Fruit fly (Drosophila melanogaster) whole organism, wandering third instar larva: ENCODE results near the gene CG3857.

Source experiments
- Abd-B ChIP-seq: fragments of >200 bp; optimal IDR thresholded peaks from 2 replicates; lab custom pipeline; 2017; ENCODE audit warnings: missing biosample characterization, missing genetic modification characterization
- CG32264 ChIP-seq: fragments of 200-800 bp; sonication (Bioruptor generic); optimal IDR thresholded peaks from 2 replicates; lab custom pipeline; 2016; ENCODE audit warnings: missing biosample characterization, missing genetic modification characterization
- CG9705 ChIP-seq: fragments of 200-800 bp; sonication (Bioruptor generic); optimal IDR thresholded peaks from 2 replicates; lab custom pipeline; 2018; ENCODE audit warnings: missing biosample characterization, mild to moderate bottlenecking, missing genetic modification characterization
- CrebA ChIP-seq: fragments of 200-800 bp; sonication (Bioruptor generic); optimal IDR thresholded peaks from 2 replicates; lab custom pipeline; 2016; ENCODE audit warnings: missing biosample characterization, mild to moderate bottlenecking, missing genetic modification characterization, borderline replicate concordance
- Dfd ChIP-seq: fragments of >200 bp; optimal IDR thresholded peaks from 2 replicates; lab custom pipeline; 2017; ENCODE audit warnings: missing biosample characterization, missing genetic modification characterization
- Dif ChIP-seq: fragments of 200-275, 200-300 bp; sonication (Bioruptor generic); optimal IDR thresholded peaks from 2 replicates; lab custom pipeline; 2018; ENCODE audit warnings: missing biosample characterization, missing genetic modification characterization; ENCODE audit not compliant: partially characterized antibody
- GATAd ChIP-seq: sonication (Bioruptor generic); optimal IDR thresholded peaks from 2 replicates; lab custom pipeline; 2016; ENCODE audit warnings: missing biosample characterization, missing genetic modification characterization
- HLH106 ChIP-seq: fragments of 200-800 bp; optimal IDR thresholded peaks from 3 replicates; lab custom pipeline; 2019; ENCODE audit warnings: missing biosample characterization, mild to moderate bottlenecking, missing genetic modification characterization, moderate library complexity
- Hnf4 ChIP-seq: fragments of 200-800 bp; sonication (Bioruptor generic); optimal IDR thresholded peaks from 2 replicates; lab custom pipeline; 2016; ENCODE audit warnings: missing biosample characterization, mild to moderate bottlenecking, missing genetic modification characterization
- Hr78 ChIP-seq: fragments of >200 bp; optimal IDR thresholded peaks from 2 replicates; lab custom pipeline; 2017; ENCODE audit warnings: missing biosample characterization, missing genetic modification characterization
- Hr83 ChIP-seq: fragments of 200-300 bp; sonication (Bioruptor generic); optimal IDR thresholded peaks from 2 replicates; lab custom pipeline; 2016; ENCODE audit warnings: missing biosample characterization, mild to moderate bottlenecking, missing genetic modification characterization, moderate library complexity; ENCODE audit not compliant: poor library complexity, severe bottlenecking
- Jra ChIP-seq: sonication (Bioruptor generic); optimal IDR thresholded peaks from 2 replicates; lab custom pipeline; 2016; ENCODE audit warnings: missing biosample characterization, missing genetic modification characterization
- Mio ChIP-seq: sonication (Bioruptor generic); optimal IDR thresholded peaks from 2 replicates; lab custom pipeline; 2016; ENCODE audit warnings: missing biosample characterization, missing genetic modification characterization
- Myc ChIP-seq: fragments of >200 bp; optimal IDR thresholded peaks from 2 replicates; lab custom pipeline; 2017
- N ChIP-seq: fragments of >200 bp; optimal IDR thresholded peaks from 2 replicates; lab custom pipeline; 2018; ENCODE audit warnings: missing biosample characterization, missing external identifiers, missing genetic modification characterization
- OdsH ChIP-seq: fragments of 200-800 bp; sonication (Bioruptor generic); optimal IDR thresholded peaks from 2 replicates; lab custom pipeline; 2016; ENCODE audit warnings: missing biosample characterization, mild to moderate bottlenecking, missing genetic modification characterization
- Rel ChIP-seq, 2 experiments: fragments of 200-800 bp; sonication (Bioruptor generic) in 1 of 2; optimal IDR thresholded peaks; 2 replicates in 1 of 2; 3 replicates in 1 of 2; lab custom pipeline; 2016 to 2019; ENCODE audit warnings: mild to moderate bottlenecking in 2 of 2, missing biosample characterization in 2 of 2, missing genetic modification characterization in 2 of 2, moderate library complexity in 1 of 2
- Sp1 ChIP-seq: fragments of 200-800 bp; sonication (Bioruptor generic); optimal IDR thresholded peaks from 3 replicates; lab custom pipeline; 2019; ENCODE audit warnings: missing biosample characterization, mild to moderate bottlenecking, missing genetic modification characterization, moderate library complexity
- Vsx2 ChIP-seq: fragments of 200-300, 225-300 bp; sonication (Bioruptor generic); optimal IDR thresholded peaks from 2 replicates; lab custom pipeline; 2018; ENCODE audit warnings: missing biosample characterization, missing genetic modification characterization; ENCODE audit not compliant: partially characterized antibody
- br ChIP-seq: fragments of 200-800 bp; sonication (Bioruptor generic); optimal IDR thresholded peaks from 2 replicates; lab custom pipeline; 2016; ENCODE audit warnings: missing biosample characterization, missing genetic modification characterization
- brk ChIP-seq: fragments of 200-800 bp; sonication (Bioruptor generic); optimal IDR thresholded peaks from 2 replicates; lab custom pipeline; 2016; ENCODE audit warnings: missing biosample characterization, mild to moderate bottlenecking, missing genetic modification characterization
- dl ChIP-seq, 2 experiments: fragments of 175-275, 200-275 bp in 1 of 2; fragments of 200-275 bp in 1 of 2; sonication (Bioruptor generic); optimal IDR thresholded peaks; lab custom pipeline; 2018; ENCODE audit warnings: mild to moderate bottlenecking in 2 of 2, missing biosample characterization in 2 of 2, missing genetic modification characterization in 2 of 2, moderate library complexity in 2 of 2; ENCODE audit not compliant: partially characterized antibody in 2 of 2, insufficient read depth in 1 of 2
- dmrt93B ChIP-seq: fragments of 200-800 bp; sonication (Bioruptor generic); optimal IDR thresholded peaks from 2 replicates; lab custom pipeline; 2018; ENCODE audit warnings: missing biosample characterization, mild to moderate bottlenecking, missing genetic modification characterization
- dsf ChIP-seq: sonication (Bioruptor generic); optimal IDR thresholded peaks from 2 replicates; lab custom pipeline; 2016; ENCODE audit warnings: missing biosample characterization, missing genetic modification characterization, borderline replicate concordance
- ey ChIP-seq: fragments of 200-800 bp; sonication (Bioruptor generic); optimal IDR thresholded peaks from 2 replicates; lab custom pipeline; 2016; ENCODE audit warnings: missing biosample characterization, missing genetic modification characterization
- foxo ChIP-seq, 2 experiments: fragments of 200-800 bp; sonication (Bioruptor generic); optimal IDR thresholded peaks; 2 replicates in 1 of 2; 3 replicates in 1 of 2; lab custom pipeline; 2016 to 2017; ENCODE audit warnings: missing biosample characterization in 2 of 2, missing genetic modification characterization in 2 of 2
- fru ChIP-seq: fragments of 200-800 bp; sonication (Bioruptor generic); optimal IDR thresholded peaks from 3 replicates; lab custom pipeline; 2016; ENCODE audit warnings: missing biosample characterization, mild to moderate bottlenecking, missing genetic modification characterization
- h ChIP-seq: fragments of 200-800 bp; sonication (Bioruptor generic); optimal IDR thresholded peaks from 3 replicates; lab custom pipeline; 2016; ENCODE audit warnings: missing biosample characterization, mild to moderate bottlenecking, missing genetic modification characterization
- jim ChIP-seq: fragments of 175-275, 200-325 bp; sonication (Bioruptor generic); optimal IDR thresholded peaks from 2 replicates; lab custom pipeline; 2016; ENCODE audit warnings: missing biosample characterization, mild to moderate bottlenecking, missing genetic modification characterization
- lola ChIP-seq: fragments of >200 bp; optimal IDR thresholded peaks from 2 replicates; lab custom pipeline; 2017; ENCODE audit warnings: missing biosample characterization, missing genetic modification characterization
- pan ChIP-seq: fragments of >200 bp; optimal IDR thresholded peaks from 2 replicates; lab custom pipeline; 2017
- psq ChIP-seq: fragments of 200-800 bp; sonication (Bioruptor generic); optimal IDR thresholded peaks from 3 replicates; lab custom pipeline; 2017; ENCODE audit warnings: missing biosample characterization, mild to moderate bottlenecking, missing genetic modification characterization, moderate library complexity
- rgr ChIP-seq: fragments of 200-800 bp; sonication (Bioruptor generic); optimal IDR thresholded peaks from 3 replicates; lab custom pipeline; 2016; ENCODE audit warnings: missing biosample characterization, mild to moderate bottlenecking, missing genetic modification characterization
- sage ChIP-seq: fragments of 200-800 bp; sonication (Bioruptor generic); optimal IDR thresholded peaks from 2 replicates; lab custom pipeline; 2016; ENCODE audit warnings: missing biosample characterization, mild to moderate bottlenecking, missing genetic modification characterization
- sv ChIP-seq: fragments of 200-800 bp; sonication (Bioruptor generic); optimal IDR thresholded peaks from 3 replicates; lab custom pipeline; 2016; ENCODE audit warnings: missing biosample characterization, missing genetic modification characterization
- tai ChIP-seq: sonication (Bioruptor generic); optimal IDR thresholded peaks from 2 replicates; lab custom pipeline; 2016; ENCODE audit warnings: missing biosample characterization, missing genetic modification characterization
- usp ChIP-seq: fragments of >200 bp; optimal IDR thresholded peaks from 2 replicates; lab custom pipeline; 2017; ENCODE audit warnings: missing biosample characterization, missing genetic modification characterization
- woc ChIP-seq: sonication (Bioruptor generic); optimal IDR thresholded peaks from 2 replicates; lab custom pipeline; 2016; ENCODE audit warnings: missing biosample characterization, mild to moderate bottlenecking, missing genetic modification characterization

Gene CG3857

DNA sequence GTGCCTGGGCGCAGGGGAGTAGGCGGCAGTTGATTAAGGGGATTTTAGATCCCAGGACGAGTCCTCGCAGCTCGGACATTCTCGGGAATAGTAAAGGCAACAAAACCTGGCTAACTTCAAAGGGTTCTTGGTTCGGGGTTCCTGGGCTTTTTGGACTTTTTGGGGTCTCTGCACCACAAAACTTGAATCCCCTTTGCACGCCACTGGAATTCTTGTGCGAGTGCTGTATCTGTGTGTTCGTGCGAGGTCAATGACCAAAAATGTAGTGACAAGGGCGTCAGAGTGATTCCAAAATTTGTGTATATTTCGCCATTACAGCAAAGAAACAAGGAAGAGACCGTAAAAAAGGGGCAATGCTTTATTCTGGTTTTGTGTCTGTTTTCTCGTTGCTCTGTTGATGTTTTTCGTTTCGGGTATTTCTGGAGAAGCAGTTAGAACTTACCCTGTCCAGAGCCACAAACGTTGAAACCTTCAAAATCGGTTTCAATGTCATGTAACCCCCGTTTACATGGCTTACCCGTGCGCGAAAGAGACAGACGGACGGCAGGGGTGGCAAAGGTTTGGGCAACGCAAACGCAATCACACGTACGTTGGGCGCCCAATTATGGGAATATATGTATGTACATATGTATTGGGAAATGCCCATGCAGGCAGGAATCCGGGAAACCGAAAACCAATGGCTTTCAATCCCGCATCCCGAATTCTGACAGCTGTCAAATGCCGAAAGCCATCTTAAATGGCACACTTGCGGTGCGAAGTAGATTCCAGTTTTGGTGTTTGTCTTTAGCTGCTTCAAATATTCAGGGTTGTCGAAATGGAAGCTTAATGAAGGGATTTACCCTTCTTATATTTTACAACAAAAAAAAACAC lies 4.6 kb upstream of the CG3857 start:
- TF ChIP-seq sage (GFP tag; lab: Kevin White, UChicago) (peak; percentile 19), sv (GFP tag; lab: Kevin White, UChicago) (no peak), CG9705 (peak; percentile 24), Dif (GFP tag; lab: Kevin White, UChicago) (no peak), tai (GFP tag; lab: Kevin White, UChicago) (peak; percentile 59), ey (GFP tag; lab: Kevin White, UChicago) (peak; percentile 75), Sp1 (peak; percentile 65), Rel (GFP tag; optimal IDR thresholded peaks at IDR 0.05; lab: Kevin White, UChicago) (no peak), Rel (tag; optimal IDR thresholded peaks at IDR 0.05; lab: Kevin White, UChicago) (peak; percentile 37), Myc (lab: Kevin White, UChicago) (no peak), rgr (GFP tag; lab: Kevin White, UChicago) (peak; percentile 54), br (peak; percentile 68), psq (GFP tag; lab: Kevin White, UChicago) (peak; percentile 45), Jra (GFP tag; lab: Kevin White, UChicago) (no peak), brk (GFP tag; lab: Kevin White, UChicago) (no peak), OdsH (GFP tag; lab: Kevin White, UChicago) (peak; percentile 32), HLH106 (tag; lab: Kevin White, UChicago) (peak; percentile 79), N (no peak), h (peak; percentile 74), foxo (GFP tag; optimal IDR thresholded peaks at IDR 0.05; lab: Kevin White, UChicago) (peak in 1 of 2 experiments; percentile 80), dmrt93B (GFP tag; lab: Kevin White, UChicago) (peak; percentile 67), Mio (no peak), fru (GFP tag; lab: Kevin White, UChicago) (peak; percentile 66), Hnf4 (GFP tag; lab: Kevin White, UChicago) (peak; percentile 40), dsf (GFP tag; lab: Kevin White, UChicago) (no peak), CG32264 (peak; percentile 38), Vsx2 (GFP tag; lab: Kevin White, UChicago) (no peak), lola (no peak), jim (GFP tag; lab: Kevin White, UChicago) (no peak)

DNA sequence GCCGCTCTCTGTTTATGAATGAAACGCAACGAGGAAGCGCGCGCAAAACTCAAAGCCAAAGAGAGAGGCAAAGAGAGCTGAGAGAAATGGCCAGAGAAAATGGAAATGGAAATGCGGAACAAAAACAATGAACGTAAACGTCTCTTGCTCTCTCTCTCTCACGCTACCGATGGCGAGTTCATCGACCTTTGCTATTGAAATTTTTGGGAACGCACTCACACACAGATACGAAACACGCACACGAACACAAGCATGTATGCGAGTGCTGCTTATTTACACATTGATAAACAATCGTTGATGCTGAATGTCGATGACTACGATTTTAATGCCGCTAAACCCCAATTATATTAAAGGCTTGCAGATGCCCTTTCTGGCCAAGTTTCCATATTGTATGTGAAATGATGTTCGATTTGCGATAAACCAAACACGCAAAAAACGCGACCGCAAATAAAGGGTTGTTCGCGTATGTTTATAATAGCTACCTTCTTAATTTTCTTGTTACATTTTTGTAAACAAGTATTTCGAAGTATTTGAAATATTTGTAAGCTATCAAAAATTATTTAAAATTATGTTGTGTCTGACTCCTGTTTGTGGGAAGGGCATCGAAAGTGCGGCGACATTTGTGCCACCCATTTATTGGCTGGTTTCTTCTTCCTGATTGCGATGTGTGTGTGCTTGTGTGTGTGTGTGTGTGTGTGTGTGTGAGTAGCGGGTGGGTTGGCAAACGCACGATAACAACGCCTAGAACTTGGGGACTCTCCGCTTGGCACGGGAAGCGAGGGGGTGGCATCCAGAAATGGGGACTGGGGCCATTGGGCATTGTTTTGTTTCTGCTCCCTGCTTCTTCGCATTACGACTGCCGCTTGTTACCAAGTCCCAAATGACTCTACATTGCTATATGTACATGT lies 3.8 kb upstream of the CG3857 start:
- TF ChIP-seq woc (peak; percentile 82), dmrt93B (GFP tag; lab: Kevin White, UChicago) (peak; percentile 74), Jra (GFP tag; lab: Kevin White, UChicago) (peak; percentile 54), ey (GFP tag; lab: Kevin White, UChicago) (peak; percentile 80), dl (GFP tag; optimal IDR thresholded peaks at IDR 0.05; lab: Kevin White, UChicago; ENCODE audit: insufficient read depth in 1 of 2, partially characterized antibody in 2 of 2) (peak; percentile 43 to 76), usp (GFP tag; lab: Kevin White, UChicago) (no peak), N (no peak), Sp1 (peak; percentile 79), dsf (GFP tag; lab: Kevin White, UChicago) (no peak), Hr78 (GFP tag; lab: Kevin White, UChicago) (no peak), foxo (GFP tag; optimal IDR thresholded peaks at IDR 0.05; lab: Kevin White, UChicago) (peak in 1 of 2 experiments; percentile 72), rgr (GFP tag; lab: Kevin White, UChicago) (peak; percentile 67), h (peak; percentile 85), Mio (no peak), sv (GFP tag; lab: Kevin White, UChicago) (peak; percentile 76), Vsx2 (GFP tag; lab: Kevin White, UChicago) (no peak), tai (GFP tag; lab: Kevin White, UChicago) (peak; percentile 37), CrebA (no peak), lola (no peak), br (peak; percentile 84), HLH106 (tag; lab: Kevin White, UChicago) (peak; percentile 80), pan (lab: Kevin White, UChicago) (no peak), psq (GFP tag; lab: Kevin White, UChicago) (peak; percentile 64), Hnf4 (GFP tag; lab: Kevin White, UChicago) (peak; percentile 47), Dfd (GFP tag; lab: Kevin White, UChicago) (peak; percentile 92), Myc (lab: Kevin White, UChicago) (no peak), GATAd (no peak), Dif (GFP tag; lab: Kevin White, UChicago) (peak; percentile 65), CG9705 (peak; percentile 41), Abd-B (no peak), jim (GFP tag; lab: Kevin White, UChicago) (no peak), CG32264 (peak; percentile 33), OdsH (GFP tag; lab: Kevin White, UChicago) (peak; percentile 75), sage (GFP tag; lab: Kevin White, UChicago) (peak; percentile 7), Hr83 (GFP tag; lab: Kevin White, UChicago) (no peak), brk (GFP tag; lab: Kevin White, UChicago) (peak; percentile 21), fru (GFP tag; lab: Kevin White, UChicago) (peak; percentile 81), Rel (GFP tag; optimal IDR thresholded peaks at IDR 0.05; lab: Kevin White, UChicago) (peak; percentile 29), Rel (tag; optimal IDR thresholded peaks at IDR 0.05; lab: Kevin White, UChicago) (peak; percentile 59)
- TF ChIP-seq, all 38 proteins: peak for 24
